Fruit fly (Drosophila melanogaster) ovary, adult (tissue): Measurements from ENCODE around the gene Tmep.

Experiments
- CG17801 ChIP-seq: fragments of 200-800 bp; optimal IDR thresholded peaks from 2 replicates; lab custom pipeline; 2019; ENCODE audit warnings: missing biosample characterization, mild to moderate bottlenecking, missing genetic modification characterization, moderate library complexity; ENCODE audit not compliant: partially characterized antibody

The Tmep gene

DNA sequence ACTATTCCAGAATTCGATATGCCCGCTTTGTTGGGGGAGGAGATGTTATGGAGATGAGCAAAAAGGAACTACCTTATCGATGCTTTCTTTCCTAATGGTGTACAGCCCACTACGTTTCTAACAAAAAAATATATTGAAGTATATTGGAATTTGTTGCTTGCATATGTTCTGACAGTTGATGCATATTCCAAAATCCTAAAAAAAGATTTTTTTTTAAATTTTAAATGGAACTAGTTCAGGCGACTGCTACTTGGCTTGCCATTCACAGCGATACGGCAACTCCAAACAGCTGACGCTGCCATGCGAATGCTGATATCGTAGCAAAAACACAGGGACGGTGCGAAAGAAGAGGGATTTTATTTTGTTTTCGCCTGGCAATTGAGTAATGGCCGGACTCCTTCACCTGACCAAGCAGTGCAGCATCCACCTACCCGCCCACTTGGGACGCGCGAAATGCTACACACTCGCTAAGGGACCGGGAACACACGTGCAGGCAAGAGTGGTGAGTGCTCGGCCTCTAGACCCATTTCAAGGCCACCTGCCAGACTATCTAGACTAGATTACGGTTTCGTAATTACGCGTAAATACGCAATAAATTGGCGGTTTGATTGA, 49.2 kb downstream of the Tmep start, which contains the start of the genes CG13926, ABCB7 and CG33230:
Gene CG13926 (minus strand): TSS at position 43 of the 612 bp plus-strand sequence.
Gene ABCB7 (plus strand): TSS at position 299 of the 612 bp plus-strand sequence.
Gene CG33230 (plus strand): TSS at position 299 of the 612 bp plus-strand sequence.
- TF ChIP-seq CG17801 (GFP tag; lab: Kevin White, UChicago): peak; percentile 39
